Fruit fly (Drosophila melanogaster): ENCODE measurements around the gene ATPsynepsilonL.
A peak's percentile ranks its signal among the peaks of the same experiment; 100 is the strongest.

ATPsynepsilonL gene

dm6 chr3R:10081469-10082111 lies 40.0 kb upstream of the ATPsynepsilonL start (continued):
- TF ChIP-seq CG8632 (GFP tag; optimal IDR thresholded peaks at IDR 0.05) (no peak), topi (GFP tag; optimal IDR thresholded peaks at IDR 0.05) (no peak), Eip78C (GFP tag) (peak; percentile 60), CG4318 (GFP tag; optimal IDR thresholded peaks at IDR 0.05) (no peak), vri (GFP tag; optimal IDR thresholded peaks at IDR 0.05) (peak; percentile 42), CG15336 (GFP tag; IDR thresholded peaks at IDR 0.05) (no peak), esn (GFP tag; optimal IDR thresholded peaks at IDR 0.05) (peak; percentile 5), CG11294 (GFP tag; IDR thresholded peaks at IDR 0.05) (no peak)

- TF ChIP-seq CG6163 (GFP tag; IDR thresholded peaks at IDR 0.05): peak; percentile 84
- peak; percentile 89 for TF ChIP-seq Sox14 (GFP tag; optimal IDR thresholded peaks at IDR 0.05)
- peak; percentile 68 to 91 for TF ChIP-seq salr (GFP tag; optimal IDR thresholded peaks at IDR 0.05)
- peak; percentile 82 for TF ChIP-seq CG3919 (GFP tag; optimal IDR thresholded peaks at IDR 0.05)
- no peak for TF ChIP-seq CG6854 (GFP tag; optimal IDR thresholded peaks at IDR 0.05)
- peak; percentile 73 for TF ChIP-seq CG11902 (GFP tag; optimal IDR thresholded peaks at IDR 0.05)
- peak; percentile 75 for TF ChIP-seq Met (GFP tag; optimal IDR thresholded peaks at IDR 0.05)
- peak; percentile 63 for TF ChIP-seq Ets21C (GFP tag; optimal IDR thresholded peaks at IDR 0.05)
- TF ChIP-seq Hr38 (GFP tag; optimal IDR thresholded peaks at IDR 0.05): no peak
- peak; percentile 93 for TF ChIP-seq CG10669 (GFP tag; optimal IDR thresholded peaks at IDR 0.05)
- TF ChIP-seq dsx (GFP tag; optimal IDR thresholded peaks at IDR 0.05; ENCODE audit: poor library complexity, severe bottlenecking): peak; percentile 90
- peak; percentile 77 for TF ChIP-seq lz (GFP tag; optimal IDR thresholded peaks at IDR 0.05)
- TF ChIP-seq fd85E (GFP tag; optimal IDR thresholded peaks at IDR 0.05): peak; percentile 39
- TF ChIP-seq Eip93F (GFP tag; optimal IDR thresholded peaks at IDR 0.05): no peak
- TF ChIP-seq dac (GFP tag; optimal IDR thresholded peaks at IDR 0.05): no peak
- peak; percentile 85 for TF ChIP-seq cyc (GFP tag; optimal IDR thresholded peaks at IDR 0.05)
- peak; percentile 84 for TF ChIP-seq CG31627 (GFP tag; optimal IDR thresholded peaks at IDR 0.05)
- TF ChIP-seq CG8119 (GFP tag; IDR thresholded peaks at IDR 0.05): peak; percentile 69
- TF ChIP-seq Lpt (GFP tag; optimal IDR thresholded peaks at IDR 0.05): peak; percentile 46
- peak; percentile 80 for TF ChIP-seq achi (GFP tag; optimal IDR thresholded peaks at IDR 0.05)
- TF ChIP-seq net (GFP tag; optimal IDR thresholded peaks at IDR 0.05): peak; percentile 63
- TF ChIP-seq CG32006 (GFP tag; optimal IDR thresholded peaks at IDR 0.05): peak; percentile 66
- TF ChIP-seq fkh (GFP tag; optimal IDR thresholded peaks at IDR 0.05): no peak
- peak; percentile 80 for TF ChIP-seq topi (GFP tag; optimal IDR thresholded peaks at IDR 0.05)
- TF ChIP-seq CG16779 (tag; optimal IDR thresholded peaks at IDR 0.05): peak; percentile 65
- TF ChIP-seq CG15336 (GFP tag; IDR thresholded peaks at IDR 0.05): peak; percentile 62
- peak; percentile 72 for TF ChIP-seq CG9139 (GFP tag; optimal IDR thresholded peaks at IDR 0.05)
- peak; percentile 80 for TF ChIP-seq CG8319 (GFP tag; optimal IDR thresholded peaks at IDR 0.05)
- peak; percentile 93 for TF ChIP-seq vri (GFP tag; optimal IDR thresholded peaks at IDR 0.05)
- TF ChIP-seq CG1621 (tag; optimal IDR thresholded peaks at IDR 0.05): peak; percentile 89
- peak; percentile 96 for TF ChIP-seq Eip78C (GFP tag)
- TF ChIP-seq esn (GFP tag; optimal IDR thresholded peaks at IDR 0.05): peak; percentile 86
- peak; percentile 90 for TF ChIP-seq CG10631 (GFP tag; optimal IDR thresholded peaks at IDR 0.05)
- peak; percentile 87 for TF ChIP-seq pdm3 (GFP tag; optimal IDR thresholded peaks at IDR 0.05)
- TF ChIP-seq CG11762 (GFP tag; optimal IDR thresholded peaks at IDR 0.05; ENCODE audit: insufficient read depth): peak; percentile 67
- peak; percentile 84 for TF ChIP-seq OdsH (GFP tag; optimal IDR thresholded peaks at IDR 0.05)
- TF ChIP-seq Sox15 (GFP tag; optimal IDR thresholded peaks at IDR 0.05): peak; percentile 81
- TF ChIP-seq svp (GFP tag): peak; percentile 89
- TF ChIP-seq CG6276 (GFP tag; optimal IDR thresholded peaks at IDR 0.05): peak; percentile 25
- peak; percentile 83 for TF ChIP-seq CG8632 (GFP tag; optimal IDR thresholded peaks at IDR 0.05)
- TF ChIP-seq CG3032 (tag; optimal IDR thresholded peaks at IDR 0.05): peak; percentile 94
- peak; percentile 92 for TF ChIP-seq spab (GFP tag; optimal IDR thresholded peaks at IDR 0.05)
- peak; percentile 67; the same call in 2 of the 3 replicates for TF ChIP-seq eg (GFP tag; IDR thresholded peaks at IDR 0.05)
- peak; percentile 87 to 89 for TF ChIP-seq ss (GFP tag; optimal IDR thresholded peaks at IDR 0.05)
- peak; percentile 93 for TF ChIP-seq fd59A (GFP tag; optimal IDR thresholded peaks at IDR 0.05)
- peak; percentile 71 for TF ChIP-seq CG7368 (GFP tag; optimal IDR thresholded peaks at IDR 0.05)
Observed at dm6 chr3R:10082549-10083075, 39.0 kb upstream of the ATPsynepsilonL start.
